Fruit fly (Drosophila melanogaster) whole organism, embryonic: Measurements from ENCODE around the gene CG31735.

ENCODE experiments used
- Ada2b ChIP-seq: fragments of 200-800 bp; sonication (Bioruptor generic); IDR thresholded peaks from 2 replicates; pipeline ENCODE4 v1.3.6; 2022; ENCODE audit warnings: missing biosample characterization, missing genetic modification characterization
- B-H2 ChIP-seq: fragments of 200-800 bp; sonication (Bioruptor generic); optimal IDR thresholded peaks from 2 replicates; lab custom pipeline; 2018; ENCODE audit warnings: missing biosample characterization, mild to moderate bottlenecking, missing genetic modification characterization
- CG10565 ChIP-seq: fragments of 200-800 bp; sonication (Bioruptor generic); optimal IDR thresholded peaks from 3 replicates; lab custom pipeline; 2016; ENCODE audit warnings: missing biosample characterization, mild to moderate bottlenecking, missing genetic modification characterization
- CG1233 ChIP-seq: fragments of 200-800 bp; sonication (Bioruptor generic); optimal IDR thresholded peaks from 4 replicates; lab custom pipeline; 2018; ENCODE audit warnings: missing biosample characterization, mild to moderate bottlenecking, missing genetic modification characterization
- CG12391 ChIP-seq: fragments of 200-800 bp; sonication (Bioruptor generic); optimal IDR thresholded peaks from 3 replicates; lab custom pipeline; 2018; ENCODE audit warnings: missing biosample characterization, mild to moderate bottlenecking, missing genetic modification characterization, moderate library complexity
- CG13424 ChIP-seq: fragments of 200-800 bp; sonication (Bioruptor generic); optimal IDR thresholded peaks from 2 replicates; lab custom pipeline; 2019; ENCODE audit warnings: missing biosample characterization, mild to moderate bottlenecking, missing genetic modification characterization, moderate library complexity
- CG17612 ChIP-seq: fragments of 200-800 bp; sonication (Bioruptor generic); IDR thresholded peaks from 2 replicates; pipeline ENCODE4 v1.3.6; 2022; ENCODE audit warnings: missing biosample characterization, missing genetic modification characterization
- CG4282 ChIP-seq: fragments of 200-800 bp; sonication (Bioruptor generic); optimal IDR thresholded peaks from 2 replicates; lab custom pipeline; 2016; ENCODE audit warnings: missing biosample characterization, missing genetic modification characterization
- CG4424 ChIP-seq: fragments of 200-800 bp; sonication (Bioruptor generic); optimal IDR thresholded peaks from 3 replicates; lab custom pipeline; 2016; ENCODE audit warnings: missing biosample characterization, missing genetic modification characterization
- CG6175 ChIP-seq: fragments of 200-800 bp; sonication (Bioruptor generic); IDR thresholded peaks from 3 replicates; pipeline ENCODE4 v1.3.6; 2022; ENCODE audit warnings: missing biosample characterization, missing genetic modification characterization
- CG7928 ChIP-seq: fragments of 200-800 bp; sonication (Bioruptor generic); optimal IDR thresholded peaks from 2 replicates; lab custom pipeline; 2017; ENCODE audit warnings: missing biosample characterization, mild to moderate bottlenecking, missing genetic modification characterization
- CG8478 ChIP-seq: fragments of >200 bp; optimal IDR thresholded peaks from 2 replicates; lab custom pipeline; 2018
- CG8765 ChIP-seq: fragments of 200-800 bp; sonication (Bioruptor generic); IDR thresholded peaks from 2 replicates; pipeline ENCODE4 v1.3.6; 2022; ENCODE audit warnings: missing biosample characterization, missing genetic modification characterization
- Ets65A ChIP-seq: fragments of 200-800 bp; sonication (Bioruptor generic); peaks from one replicate; lab custom pipeline; 2016; ENCODE audit warnings: missing biosample characterization, missing genetic modification characterization
- Gug ChIP-seq: fragments of 200-800 bp; sonication (Bioruptor generic); IDR thresholded peaks from 4 replicates; pipeline ENCODE4 v1.3.6; 2022; ENCODE audit warnings: missing biosample characterization, missing genetic modification characterization
- H15 ChIP-seq: fragments of 200-800 bp; sonication (Bioruptor generic); IDR thresholded peaks from 3 replicates; pipeline ENCODE4 v1.3.6; 2022; ENCODE audit warnings: missing biosample characterization, missing genetic modification characterization
- Hey ChIP-seq: fragments of 200-800 bp; sonication (Bioruptor generic); optimal IDR thresholded peaks from 3 replicates; lab custom pipeline; 2018; ENCODE audit warnings: missing biosample characterization, mild to moderate bottlenecking, missing genetic modification characterization
- Hr78 ChIP-seq, 2 experiments: fragments of 200-800 bp in 1 of 2; fragments of >200 bp in 1 of 2; sonication (Bioruptor generic) in 1 of 2; optimal IDR thresholded peaks; 2 replicates each; lab custom pipeline; 2017 to 2019; ENCODE audit warnings: missing biosample characterization in 2 of 2, missing genetic modification characterization in 2 of 2, mild to moderate bottlenecking in 1 of 2, moderate library complexity in 1 of 2
- Sox100B ChIP-seq: fragments of 200-800 bp; sonication (Bioruptor generic); optimal IDR thresholded peaks from 3 replicates; lab custom pipeline; 2018; ENCODE audit warnings: missing biosample characterization, mild to moderate bottlenecking, missing genetic modification characterization
- Trl ChIP-seq, 3 experiments: fragments of >200 bp in 2 of 3; fragments of 200-800 bp in 1 of 3; sonication (Bioruptor generic) in 1 of 3; optimal IDR thresholded peaks; 2 replicates in 1 of 3; 3 replicates in 2 of 3; lab custom pipeline; 2016 to 2017; ENCODE audit warnings: missing biosample characterization in 1 of 3, missing genetic modification characterization in 1 of 3
- ab ChIP-seq: fragments of 200-800 bp; sonication (Bioruptor generic); optimal IDR thresholded peaks from 2 replicates; lab custom pipeline; 2016; ENCODE audit warnings: missing biosample characterization, missing genetic modification characterization
- abd-A ChIP-seq: fragments of 200-800 bp; sonication (Bioruptor generic); optimal IDR thresholded peaks from 3 replicates; lab custom pipeline; 2019; ENCODE audit warnings: missing biosample characterization, mild to moderate bottlenecking, missing genetic modification characterization, moderate library complexity
- ase ChIP-seq: fragments of 200-800 bp; sonication (Bioruptor generic); IDR thresholded peaks from 3 replicates; pipeline ENCODE4 v1.3.6; 2022; ENCODE audit warnings: missing biosample characterization, missing genetic modification characterization
- ash1 ChIP-seq: fragments of 200-800 bp; sonication (Bioruptor generic); optimal IDR thresholded peaks from 2 replicates; lab custom pipeline; 2018; ENCODE audit warnings: missing biosample characterization, mild to moderate bottlenecking, missing genetic modification characterization
- caup ChIP-seq: fragments of 200-800 bp; sonication (Bioruptor generic); optimal IDR thresholded peaks from 3 replicates; lab custom pipeline; 2017; ENCODE audit warnings: missing biosample characterization, mild to moderate bottlenecking, missing genetic modification characterization, moderate library complexity; ENCODE audit not compliant: severe bottlenecking
- chif ChIP-seq, 2 experiments: fragments of 200-800 bp; sonication (Bioruptor generic); optimal IDR thresholded peaks; 3 replicates each; lab custom pipeline; 2016; ENCODE audit warnings: missing biosample characterization in 2 of 2, missing genetic modification characterization in 2 of 2
- gce ChIP-seq: fragments of 200-800 bp; sonication (Bioruptor generic); IDR thresholded peaks from 3 replicates; pipeline ENCODE4 v1.3.6; 2022; ENCODE audit warnings: missing biosample characterization, missing genetic modification characterization
- h ChIP-seq: fragments of >200 bp; optimal IDR thresholded peaks from 2 replicates; lab custom pipeline; 2017
- hbn ChIP-seq: fragments of 200-800 bp; sonication (Bioruptor generic); IDR thresholded peaks from 2 replicates; pipeline ENCODE4 v1.3.6; 2022; ENCODE audit warnings: missing biosample characterization, missing genetic modification characterization; ENCODE audit not compliant: partially characterized antibody
- hth ChIP-seq: fragments of >200 bp; optimal IDR thresholded peaks from 2 replicates; lab custom pipeline; 2017; ENCODE audit warnings: inconsistent platforms
- jigr1 ChIP-seq: fragments of 200-800 bp; sonication (Bioruptor generic); IDR thresholded peaks from 3 replicates; pipeline ENCODE4 v1.3.6; 2022; ENCODE audit warnings: missing biosample characterization, missing genetic modification characterization
- ken ChIP-seq: fragments of 200-800 bp; sonication (Bioruptor generic); IDR thresholded peaks from 3 replicates; pipeline ENCODE4 v1.3.6; 2022; ENCODE audit warnings: missing biosample characterization, missing genetic modification characterization
- mld ChIP-seq: fragments of 200-800 bp; sonication (Bioruptor generic); IDR thresholded peaks from 3 replicates; pipeline ENCODE4 v1.3.6; 2022; ENCODE audit warnings: missing biosample characterization, missing genetic modification characterization; ENCODE audit not compliant: partially characterized antibody
- pb ChIP-seq: fragments of 200-800 bp; sonication (Bioruptor generic); optimal IDR thresholded peaks from 3 replicates; lab custom pipeline; 2016; ENCODE audit warnings: missing biosample characterization, missing genetic modification characterization
- pzg ChIP-seq: fragments of 200-800 bp; sonication (Bioruptor generic); optimal IDR thresholded peaks from 3 replicates; lab custom pipeline; 2018; ENCODE audit warnings: missing biosample characterization, mild to moderate bottlenecking, missing genetic modification characterization, moderate library complexity
- rib ChIP-seq: fragments of 200-800 bp; sonication (Bioruptor generic); IDR thresholded peaks from 2 replicates; pipeline ENCODE4 v1.3.6; 2022; ENCODE audit warnings: missing biosample characterization, missing genetic modification characterization
- ro ChIP-seq: fragments of 200-800 bp; sonication (Bioruptor generic); IDR thresholded peaks from 2 replicates; pipeline ENCODE4 v1.3.6; 2022; ENCODE audit warnings: missing biosample characterization, missing genetic modification characterization
- sc ChIP-seq, 3 experiments: fragments of >200 bp in 2 of 3; fragments of 200-800 bp in 1 of 3; sonication (Bioruptor generic) in 1 of 3; optimal IDR thresholded peaks; 2 replicates in 2 of 3; 3 replicates in 1 of 3; lab custom pipeline; 2017; ENCODE audit warnings: mild to moderate bottlenecking in 1 of 3, missing biosample characterization in 1 of 3, missing genetic modification characterization in 1 of 3, missing genetic modification reagents in 1 of 3
- scrt ChIP-seq: fragments of 200-800 bp; sonication (Bioruptor generic); optimal IDR thresholded peaks from 2 replicates; lab custom pipeline; 2018; ENCODE audit warnings: missing biosample characterization, mild to moderate bottlenecking, missing genetic modification characterization, moderate library complexity
- sima ChIP-seq: fragments of 200-800 bp; sonication (Bioruptor generic); optimal IDR thresholded peaks from 2 replicates; lab custom pipeline; 2016; ENCODE audit warnings: missing biosample characterization, missing genetic modification characterization
- sna ChIP-seq: fragments of 200-800 bp; sonication (Bioruptor generic); IDR thresholded peaks from 2 replicates; pipeline ENCODE4 v1.3.6; 2022; ENCODE audit warnings: missing biosample characterization, missing genetic modification characterization; ENCODE audit not compliant: partially characterized antibody
- tin ChIP-seq: fragments of 200-800 bp; sonication (Bioruptor generic); optimal IDR thresholded peaks from 3 replicates; lab custom pipeline; 2016; ENCODE audit warnings: missing biosample characterization, missing genetic modification characterization
- unc-4 ChIP-seq: fragments of 200-800 bp; sonication (Bioruptor generic); IDR thresholded peaks from 2 replicates; pipeline ENCODE4 v1.3.6; 2022; ENCODE audit warnings: missing biosample characterization, missing genetic modification characterization; ENCODE audit not compliant: partially characterized antibody
- unpg ChIP-seq: fragments of 200-800 bp; sonication (Bioruptor generic); optimal IDR thresholded peaks from 3 replicates; lab custom pipeline; 2018; ENCODE audit warnings: missing biosample characterization, mild to moderate bottlenecking, missing genetic modification characterization, moderate library complexity

The CG31735 gene

DNA sequence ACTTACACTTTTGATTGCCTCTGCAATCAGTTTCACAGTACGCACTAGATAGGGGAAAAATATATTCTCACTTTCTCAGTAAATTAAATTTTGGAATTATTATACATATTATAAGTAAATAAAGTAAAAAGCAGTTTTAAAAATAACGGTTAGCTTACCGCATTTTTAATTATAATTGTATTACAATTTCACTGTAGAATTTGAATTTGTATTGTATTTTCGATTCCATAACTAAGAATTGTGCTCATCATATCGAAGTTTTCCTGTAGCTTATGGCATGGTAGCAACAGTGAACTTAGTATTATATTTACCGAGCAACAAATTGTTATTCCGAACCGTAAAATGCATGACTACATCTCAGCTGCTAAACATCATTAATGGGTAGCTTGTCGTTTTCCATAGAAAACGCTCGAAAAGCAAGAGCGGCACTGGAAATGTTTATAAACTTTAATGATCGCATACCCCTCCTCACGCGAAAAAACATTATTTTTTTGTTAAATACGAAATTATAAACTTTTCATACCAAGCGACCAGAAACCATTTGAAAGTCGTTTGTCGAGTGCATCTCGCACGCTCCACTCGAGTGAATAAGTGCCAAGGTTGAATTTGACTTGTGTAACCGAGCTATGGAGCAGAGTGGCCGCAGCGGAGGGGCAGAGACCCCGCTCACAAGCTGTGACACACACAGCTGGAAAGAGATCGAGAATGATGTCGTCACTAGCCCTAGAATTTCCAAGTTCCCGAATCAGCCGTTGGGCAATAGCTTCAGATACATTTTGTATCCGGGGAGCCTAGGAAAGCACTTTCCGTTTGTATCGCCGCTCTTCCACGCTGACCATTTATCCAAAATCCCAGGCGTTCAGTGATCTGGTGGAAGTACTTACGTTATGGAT lies 17.0 kb downstream of the CG31735 start (continued):
- TF ChIP-seq chif (GFP tag; optimal IDR thresholded peaks at IDR 0.05; lab: Kevin White, UChicago) = peak in 1 of 2 experiments; percentile 70

DNA sequence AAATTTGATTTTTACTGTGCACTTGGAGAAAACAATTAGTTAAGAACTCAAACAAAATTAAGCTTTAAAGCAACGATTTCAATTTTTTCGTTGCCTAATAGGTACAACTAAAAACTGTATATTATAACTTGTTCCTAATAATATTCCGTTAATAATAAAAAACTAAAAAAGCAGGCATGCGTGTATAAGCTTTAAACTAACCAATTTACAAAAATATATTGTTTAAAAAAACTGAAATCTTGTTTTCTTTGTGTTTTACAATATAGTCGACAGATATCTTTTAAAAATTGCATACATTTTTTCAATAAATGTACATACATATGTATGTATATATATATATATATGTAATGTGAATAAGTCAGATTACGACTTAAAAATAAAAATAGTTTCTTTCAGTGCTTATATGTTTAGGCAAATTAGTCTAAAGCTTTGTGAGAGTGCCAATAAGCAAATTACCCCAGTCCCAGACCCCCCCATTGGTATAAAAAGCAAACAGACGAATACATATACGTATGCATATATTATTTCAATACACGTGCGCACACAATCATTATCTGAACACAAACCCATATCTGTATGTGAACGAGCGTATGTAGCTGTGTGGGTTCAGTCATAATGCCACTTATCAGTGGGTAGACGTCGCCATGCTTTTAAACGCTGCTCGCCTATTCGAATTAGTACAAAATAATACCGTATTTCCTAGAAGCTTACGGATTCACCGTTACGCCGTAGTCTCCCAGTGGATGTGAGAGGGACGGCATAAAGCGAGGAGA lies 17.8 kb downstream of the CG31735 start:
- TF ChIP-seq CG7928 (GFP tag; lab: Kevin White, UChicago) = no peak
- TF ChIP-seq CG8478 = no peak
- peak; percentile 79 for TF ChIP-seq CG4424
- TF ChIP-seq ken (GFP tag; lab: Robert Waterston, UW) = no peak
- no peak for TF ChIP-seq caup (GFP tag; lab: Kevin White, UChicago)
- peak; percentile 52; the same call in 1 of the 2 replicates for TF ChIP-seq rib (GFP tag; lab: Robert Waterston, UW)
- TF ChIP-seq Ada2b (GFP tag; lab: Robert Waterston, UW) = 0 out of 2 replicates have a peak, but pooled peaks have one; percentile 13
- no peak for TF ChIP-seq gce (GFP tag; lab: Robert Waterston, UW)
- peak; percentile 34; the same call in 1 of the 3 replicates for TF ChIP-seq ase (GFP tag; lab: Robert Waterston, UW)
- TF ChIP-seq CG17612 (GFP tag; lab: Robert Waterston, UW) = no peak
- peak in 1 of 2 experiments; percentile 19 for TF ChIP-seq Hr78 (GFP tag; optimal IDR thresholded peaks at IDR 0.05; lab: Kevin White, UChicago)
- peak; percentile 98 for TF ChIP-seq abd-A (tag; lab: Kevin White, UChicago)
- TF ChIP-seq B-H2 = peak; percentile 53
- peak; percentile 52; the same call in 1 of the 4 replicates for TF ChIP-seq Gug (GFP tag; lab: Robert Waterston, UW)
- TF ChIP-seq sna (GFP tag; lab: Robert Waterston, UW) = no peak
- TF ChIP-seq CG13424 (tag; lab: Kevin White, UChicago) = peak; percentile 88
- no peak for TF ChIP-seq ash1 (GFP tag; lab: Kevin White, UChicago)
- TF ChIP-seq pzg (GFP tag; lab: Kevin White, UChicago) = no peak
- no peak for TF ChIP-seq CG8765 (GFP tag; lab: Robert Waterston, UW)
- TF ChIP-seq hbn (GFP tag; lab: Robert Waterston, UW) = no peak
- peak; percentile 71 for TF ChIP-seq unpg (GFP tag; lab: Kevin White, UChicago)
- TF ChIP-seq tin = peak; percentile 37
- TF ChIP-seq sc (optimal IDR thresholded peaks at IDR 0.05; lab: Kevin White, UChicago) = no peak
- TF ChIP-seq sc (GFP tag; optimal IDR thresholded peaks at IDR 0.05; lab: Kevin White, UChicago) = peak; percentile 86
- no peak for TF ChIP-seq Ets65A (GFP tag; lab: Kevin White, UChicago)
- TF ChIP-seq jigr1 (GFP tag; lab: Robert Waterston, UW) = no peak
- peak; percentile 94 for TF ChIP-seq Sox100B (GFP tag; lab: Kevin White, UChicago)
- no peak for TF ChIP-seq CG4282 (GFP tag; lab: Kevin White, UChicago)
- TF ChIP-seq ro (GFP tag; lab: Robert Waterston, UW) = peak; percentile 41; the same call in 1 of the 2 replicates
- TF ChIP-seq Hey (tag; lab: Kevin White, UChicago) = peak; percentile 56
- peak; percentile 34 for TF ChIP-seq scrt (GFP tag; lab: Kevin White, UChicago)
- no peak for TF ChIP-seq CG10565 (GFP tag; lab: Kevin White, UChicago)
- TF ChIP-seq h (lab: Kevin White, UChicago) = no peak
- TF ChIP-seq unc-4 = peak; percentile 22; the same call in 1 of the 2 replicates
- no peak for TF ChIP-seq hth (lab: Kevin White, UChicago)
- TF ChIP-seq Trl (optimal IDR thresholded peaks at IDR 0.05; lab: Kevin White, UChicago) = peak in 1 of 2 experiments; percentile 4
- TF ChIP-seq Trl (GFP tag; optimal IDR thresholded peaks at IDR 0.05; lab: Kevin White, UChicago) = no peak
- TF ChIP-seq pb (GFP tag; lab: Kevin White, UChicago) = no peak
- TF ChIP-seq H15 = peak; percentile 38; the same call in 1 of the 3 replicates
- no peak for TF ChIP-seq mld (GFP tag; lab: Robert Waterston, UW)
- no peak for TF ChIP-seq CG6175
- peak; percentile 78 for TF ChIP-seq CG1233 (GFP tag; lab: Kevin White, UChicago)
- peak; percentile 83 for TF ChIP-seq CG12391 (tag; lab: Kevin White, UChicago)
- TF ChIP-seq ab = peak; percentile 37
- no peak for TF ChIP-seq sima (GFP tag; lab: Kevin White, UChicago)
